Worm (Caenorhabditis elegans) whole organism, L4 larva: ENCODE data around the gene H35B03.2.

Experiments
- F37D6.2 ChIP-seq: sonication (generic microtip); optimal IDR thresholded peaks from 2 replicates; lab custom pipeline; 2016; ENCODE audit warnings: mild to moderate bottlenecking, missing genetic modification characterization, missing compliant biosample characterization
- F49E8.2 ChIP-seq: sonication (generic microtip); optimal IDR thresholded peaks from 2 replicates; lab custom pipeline; 2016; ENCODE audit warnings: missing compliant biosample characterization, mild to moderate bottlenecking, missing genetic modification characterization, borderline replicate concordance
- T20F7.1 ChIP-seq: fragments of 200-800 bp; sonication (Bioruptor generic); optimal IDR thresholded peaks from 2 replicates; lab custom pipeline; 2018; ENCODE audit warnings: mild to moderate bottlenecking, missing genetic modification characterization, missing compliant biosample characterization
- daf-16 ChIP-seq, 3 experiments: sonication (generic microtip); optimal IDR thresholded peaks; 2 replicates each; lab custom pipeline; 2016 to 2017; ENCODE audit warnings: missing genetic modification characterization in 3 of 3, missing genetic modification reagents in 3 of 3, mild to moderate bottlenecking in 2 of 3, missing compliant biosample characterization in 2 of 3, missing biosample characterization in 1 of 3, moderate library complexity in 1 of 3
- fos-1 ChIP-seq: fragments of 150-350 bp; optimal IDR thresholded peaks from 2 replicates; lab custom pipeline; 2014; ENCODE audit warnings: missing biosample characterization, missing genetic modification characterization
- jun-1 ChIP-seq: fragments of 150-350 bp; optimal IDR thresholded peaks from 2 replicates; lab custom pipeline; 2014; ENCODE audit warnings: missing biosample characterization, missing genetic modification reagents, missing genetic modification characterization
- lin-1 ChIP-seq: fragments of 200-800 bp; sonication (Bioruptor generic); IDR thresholded peaks from 2 replicates; pipeline ENCODE4 v1.3.6; 2022; ENCODE audit warnings: missing genetic modification reagents, missing genetic modification characterization, missing compliant biosample characterization
- lin-13 ChIP-seq: fragments of 150-350 bp; optimal IDR thresholded peaks from 2 replicates; lab custom pipeline; 2014; ENCODE audit warnings: missing biosample characterization, missing genetic modification reagents, missing genetic modification characterization
- lin-39 ChIP-seq: fragments of 150-350 bp; optimal IDR thresholded peaks from 2 replicates; lab custom pipeline; 2014; ENCODE audit warnings: missing biosample characterization, missing genetic modification reagents, missing genetic modification characterization
- lsy-2 ChIP-seq, 2 experiments: fragments of 150-350 bp in 1 of 2; sonication (generic microtip) in 1 of 2; optimal IDR thresholded peaks; 2 replicates each; lab custom pipeline; 2014 to 2017; ENCODE audit warnings: missing biosample characterization in 2 of 2, missing genetic modification characterization in 2 of 2
- madf-5 ChIP-seq, 2 experiments: fragments of 200-800 bp; sonication (Bioruptor generic); IDR thresholded peaks; 2 replicates each; pipeline ENCODE4 v1.3.6; 2022; ENCODE audit warnings: missing compliant biosample characterization in 2 of 2, missing genetic modification characterization in 2 of 2
- mdt-29 ChIP-seq: fragments of 200-800 bp; sonication (Bioruptor generic); IDR thresholded peaks from 2 replicates; pipeline ENCODE4 v1.3.6; 2022; ENCODE audit warnings: missing genetic modification reagents, missing genetic modification characterization, missing compliant biosample characterization
- mxl-3 ChIP-seq: fragments of 200-800 bp; sonication (Bioruptor generic); optimal IDR thresholded peaks from 2 replicates; lab custom pipeline; 2018; ENCODE audit warnings: mild to moderate bottlenecking, missing genetic modification characterization, missing compliant biosample characterization
- nhr-10 ChIP-seq: fragments of 150-350 bp; optimal IDR thresholded peaks from 2 replicates; lab custom pipeline; 2014; ENCODE audit warnings: missing biosample characterization, missing genetic modification characterization
- pqm-1 ChIP-seq: sonication (generic microtip); optimal IDR thresholded peaks from 2 replicates; lab custom pipeline; 2017; ENCODE audit warnings: missing biosample characterization, missing genetic modification characterization
- spr-3 ChIP-seq: fragments of 200-800 bp; sonication (Bioruptor generic); optimal IDR thresholded peaks from 2 replicates; lab custom pipeline; 2018; ENCODE audit warnings: mild to moderate bottlenecking, missing genetic modification characterization, missing compliant biosample characterization
- zip-2 ChIP-seq: fragments of 150-350 bp; optimal IDR thresholded peaks from 2 replicates; lab custom pipeline; 2014; ENCODE audit warnings: missing biosample characterization, missing genetic modification characterization

The H35B03.2 gene

DNA sequence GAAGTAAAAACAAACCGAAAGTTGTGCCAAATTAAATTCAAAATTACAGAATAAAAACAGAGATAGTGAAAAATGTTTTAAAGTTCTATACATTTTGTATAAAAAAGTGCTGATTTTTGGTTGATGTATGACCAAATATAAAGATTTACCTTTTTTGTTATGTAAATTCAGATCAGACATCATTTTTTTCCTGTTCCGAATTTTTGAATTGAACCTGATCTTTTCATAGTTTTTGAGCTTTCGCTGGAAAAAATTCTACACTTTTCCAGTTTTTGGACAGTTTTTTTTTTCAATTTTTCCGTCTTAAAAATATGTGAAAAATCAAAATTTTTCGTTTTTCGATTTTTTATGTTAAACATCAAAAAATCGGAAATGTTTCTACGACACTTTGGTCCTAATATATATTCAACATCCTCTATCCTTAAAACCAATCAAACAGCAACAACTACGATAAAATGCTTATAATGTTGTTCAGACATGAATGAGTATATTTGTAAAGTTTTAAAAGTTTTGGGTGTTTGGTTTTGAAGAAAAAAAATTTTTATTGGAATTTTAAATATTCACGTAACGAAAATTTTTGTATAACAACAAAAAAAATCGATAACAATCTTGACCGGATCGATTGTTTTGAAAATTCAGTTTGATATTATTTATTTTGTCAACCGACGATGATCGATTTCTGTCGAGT is 48.8 kb downstream of the H35B03.2 start, which contains the start of the genes C55C3.7 and C55C3.6:
TSS of gene C55C3.7 (minus strand) at position 101 of the 688 bp plus-strand sequence.
TSS of gene C55C3.6 (plus strand) at position 638 of the 688 bp plus-strand sequence.
- TF ChIP-seq F37D6.2 (tag; lab: Kevin White, UChicago) (no peak), lin-13 (GFP tag; lab: Kevin White, UChicago) (no peak), lin-1 (GFP tag; lab: Robert Waterston, UW) (no peak), spr-3 (GFP tag; lab: Kevin White, UChicago) (no peak), madf-5 (GFP tag; IDR thresholded peaks at IDR 0.05; lab: Robert Waterston, UW) (no peak), mdt-29 (GFP tag; lab: Robert Waterston, UW) (no peak), jun-1 (tag; lab: Kevin White, UChicago) (no peak), F49E8.2 (tag; lab: Kevin White, UChicago) (no peak), pqm-1 (tag; lab: Kevin White, UChicago) (no peak), lsy-2 (tag; optimal IDR thresholded peaks at IDR 0.05; lab: Kevin White, UChicago) (no peak), mxl-3 (no peak), T20F7.1 (GFP tag; lab: Kevin White, UChicago) (no peak), lin-39 (no peak), fos-1 (tag; lab: Kevin White, UChicago) (no peak), nhr-10 (tag; lab: Kevin White, UChicago) (no peak), zip-2 (tag; lab: Kevin White, UChicago) (no peak), daf-16 (GFP tag; optimal IDR thresholded peaks at IDR 0.05; lab: Kevin White, UChicago) (no peak), daf-16 (tag; optimal IDR thresholded peaks at IDR 0.05; lab: Kevin White, UChicago) (no peak)
- TF ChIP-seq, all 104 proteins: peak for 0
